Fruit fly (Drosophila melanogaster) whole organism, embryonic: ENCODE data around the gene Jhbp11.

Source experiments
- ATbp ChIP-seq: fragments of 200-800 bp; sonication (Bioruptor generic); optimal IDR thresholded peaks from 2 replicates; lab custom pipeline; 2017; ENCODE audit warnings: missing biosample characterization, mild to moderate bottlenecking, missing genetic modification characterization, missing genetic modification reagents
- Ada2b ChIP-seq: fragments of 200-800 bp; sonication (Bioruptor generic); IDR thresholded peaks from 2 replicates; pipeline ENCODE4 v1.3.6; 2022; ENCODE audit warnings: missing biosample characterization, missing genetic modification characterization
- Atf3 ChIP-seq: fragments of 200-800 bp; sonication (Bioruptor generic); optimal IDR thresholded peaks from 3 replicates; lab custom pipeline; 2016; ENCODE audit warnings: missing biosample characterization, missing genetic modification characterization
- CG10147 ChIP-seq: fragments of 200-800 bp; sonication (Bioruptor generic); optimal IDR thresholded peaks from 2 replicates; lab custom pipeline; 2019; ENCODE audit warnings: missing biosample characterization, mild to moderate bottlenecking, missing genetic modification characterization, moderate library complexity
- CG10274 ChIP-seq: fragments of 200-800 bp; sonication (Bioruptor generic); optimal IDR thresholded peaks from 3 replicates; lab custom pipeline; 2017; ENCODE audit warnings: missing biosample characterization, mild to moderate bottlenecking, missing genetic modification characterization
- CG11723 ChIP-seq: fragments of 200-800 bp; sonication (Bioruptor generic); optimal IDR thresholded peaks from 2 replicates; lab custom pipeline; 2017; ENCODE audit warnings: missing biosample characterization, mild to moderate bottlenecking, missing genetic modification characterization
- CG12071 ChIP-seq: fragments of 200-800 bp; sonication (Bioruptor generic); optimal IDR thresholded peaks from 3 replicates; lab custom pipeline; 2018; ENCODE audit warnings: missing biosample characterization, mild to moderate bottlenecking, missing genetic modification characterization
- CG1233 ChIP-seq: fragments of 200-800 bp; sonication (Bioruptor generic); optimal IDR thresholded peaks from 4 replicates; lab custom pipeline; 2018; ENCODE audit warnings: missing biosample characterization, mild to moderate bottlenecking, missing genetic modification characterization
- CG12744 ChIP-seq: fragments of 200-800 bp; sonication (Bioruptor generic); optimal IDR thresholded peaks from 2 replicates; lab custom pipeline; 2016; ENCODE audit warnings: missing biosample characterization, missing genetic modification characterization
- CG1647 ChIP-seq: fragments of 200-800 bp; sonication (Bioruptor generic); optimal IDR thresholded peaks from 3 replicates; lab custom pipeline; 2016; ENCODE audit warnings: missing biosample characterization, missing genetic modification characterization
- CG17385 ChIP-seq: fragments of 200-800 bp; sonication (Bioruptor generic); optimal IDR thresholded peaks from 3 replicates; lab custom pipeline; 2018; ENCODE audit warnings: missing biosample characterization, mild to moderate bottlenecking, missing genetic modification characterization
- CG17612 ChIP-seq: fragments of 200-800 bp; sonication (Bioruptor generic); IDR thresholded peaks from 2 replicates; pipeline ENCODE4 v1.3.6; 2022; ENCODE audit warnings: missing biosample characterization, missing genetic modification characterization
- CG17829 ChIP-seq: fragments of 200-800 bp; optimal IDR thresholded peaks from 2 replicates; lab custom pipeline; 2019; ENCODE audit warnings: missing biosample characterization, mild to moderate bottlenecking, missing genetic modification characterization, moderate library complexity
- CG31365 ChIP-seq: fragments of 200-800 bp; sonication (Bioruptor generic); optimal IDR thresholded peaks from 2 replicates; lab custom pipeline; 2018; ENCODE audit warnings: missing biosample characterization, mild to moderate bottlenecking, missing genetic modification characterization
- CG32767 ChIP-seq: fragments of 200-800 bp; sonication (Bioruptor generic); IDR thresholded peaks from 2 replicates; pipeline ENCODE4 v1.3.6; 2022; ENCODE audit warnings: missing biosample characterization, missing genetic modification characterization
- CG32772 ChIP-seq: fragments of 200-800 bp; sonication (Bioruptor generic); IDR thresholded peaks from 2 replicates; pipeline ENCODE4 v1.3.6; 2022; ENCODE audit warnings: missing biosample characterization, missing genetic modification characterization
- CG33557 ChIP-seq: fragments of 200-800 bp; sonication (Bioruptor generic); optimal IDR thresholded peaks from 2 replicates; lab custom pipeline; 2019; ENCODE audit warnings: missing biosample characterization, mild to moderate bottlenecking, missing genetic modification characterization, moderate library complexity
- CG3838 ChIP-seq: fragments of 200-800 bp; sonication (Bioruptor generic); optimal IDR thresholded peaks from 3 replicates; lab custom pipeline; 2016; ENCODE audit warnings: missing biosample characterization, missing genetic modification characterization
- CG4328 ChIP-seq: fragments of 200-800 bp; sonication (Bioruptor generic); optimal IDR thresholded peaks from 3 replicates; lab custom pipeline; 2017; ENCODE audit warnings: missing biosample characterization, missing genetic modification reagents, missing genetic modification characterization
- CG8944 ChIP-seq: fragments of 200-800 bp; sonication (Bioruptor generic); optimal IDR thresholded peaks from 3 replicates; lab custom pipeline; 2016; ENCODE audit warnings: missing biosample characterization, missing genetic modification characterization
- CG9215 ChIP-seq: fragments of 200-800 bp; sonication (Bioruptor generic); IDR thresholded peaks from 2 replicates; pipeline ENCODE4 v1.3.6; 2022; ENCODE audit warnings: missing biosample characterization, missing genetic modification characterization
- CTCF ChIP-seq: fragments of 200-800 bp; sonication (Bioruptor generic); optimal IDR thresholded peaks from 2 replicates; lab custom pipeline; 2017; ENCODE audit warnings: missing biosample characterization, mild to moderate bottlenecking, missing genetic modification characterization, moderate library complexity
- D19B ChIP-seq: fragments of 200-800 bp; sonication (Bioruptor generic); optimal IDR thresholded peaks from 2 replicates; lab custom pipeline; 2017; ENCODE audit warnings: missing biosample characterization, mild to moderate bottlenecking, missing genetic modification characterization
- Dek ChIP-seq: fragments of 200-800 bp; sonication (Bioruptor generic); optimal IDR thresholded peaks from 3 replicates; lab custom pipeline; 2019; ENCODE audit warnings: missing biosample characterization, mild to moderate bottlenecking, missing genetic modification characterization, moderate library complexity
- GATAe ChIP-seq: fragments of 200-800 bp; sonication (Bioruptor generic); conservative IDR thresholded peaks from 2 replicates; pipeline ENCODE4 v1.3.6; 2022; ENCODE audit warnings: missing biosample characterization, missing genetic modification characterization
- HLH3B ChIP-seq: fragments of 200-800 bp; sonication (Bioruptor generic); IDR thresholded peaks from 2 replicates; pipeline ENCODE4 v1.3.6; 2022; ENCODE audit warnings: missing biosample characterization, missing genetic modification characterization
- Hey ChIP-seq: fragments of 200-800 bp; sonication (Bioruptor generic); optimal IDR thresholded peaks from 3 replicates; lab custom pipeline; 2018; ENCODE audit warnings: missing biosample characterization, mild to moderate bottlenecking, missing genetic modification characterization
- HmgD ChIP-seq: fragments of 200-800 bp; sonication (Bioruptor generic); optimal IDR thresholded peaks from 3 replicates; lab custom pipeline; 2016; ENCODE audit warnings: missing biosample characterization, missing genetic modification characterization
- Mrtf ChIP-seq: fragments of 200-800 bp; sonication (Bioruptor generic); IDR thresholded peaks from 3 replicates; pipeline ENCODE4 v1.3.6; 2022; ENCODE audit warnings: missing biosample characterization, missing genetic modification characterization
- Myb ChIP-seq: fragments of 200-800 bp; sonication (Bioruptor generic); optimal IDR thresholded peaks from 2 replicates; lab custom pipeline; 2016; ENCODE audit warnings: missing biosample characterization, missing genetic modification characterization
- Nf-YC ChIP-seq: fragments of 200-800 bp; optimal IDR thresholded peaks from 3 replicates; lab custom pipeline; 2019; ENCODE audit warnings: missing biosample characterization, mild to moderate bottlenecking, missing genetic modification characterization, moderate library complexity
- Oaz ChIP-seq: fragments of 200-800 bp; sonication (Bioruptor generic); IDR thresholded peaks from 2 replicates; pipeline ENCODE4 v1.3.6; 2022; ENCODE audit warnings: missing biosample characterization, missing genetic modification characterization
- Ptx1 ChIP-seq: fragments of 200-800 bp; sonication (Bioruptor generic); IDR thresholded peaks from 2 replicates; pipeline ENCODE4 v1.3.6; 2022; ENCODE audit warnings: missing biosample characterization, missing genetic modification characterization
- Sox102F ChIP-seq: fragments of 200-800 bp; sonication (Bioruptor generic); optimal IDR thresholded peaks from 2 replicates; lab custom pipeline; 2018; ENCODE audit warnings: missing biosample characterization, mild to moderate bottlenecking, missing genetic modification characterization, moderate library complexity
- ab ChIP-seq: fragments of 200-800 bp; sonication (Bioruptor generic); optimal IDR thresholded peaks from 2 replicates; lab custom pipeline; 2016; ENCODE audit warnings: missing biosample characterization, missing genetic modification characterization
- ac ChIP-seq: fragments of 200-800 bp; sonication (Bioruptor generic); optimal IDR thresholded peaks from 3 replicates; lab custom pipeline; 2017; ENCODE audit warnings: missing biosample characterization, mild to moderate bottlenecking, missing genetic modification characterization
- chm ChIP-seq: fragments of 200-800 bp; sonication (Bioruptor generic); IDR thresholded peaks from 2 replicates; pipeline ENCODE4 v1.3.6; 2022; ENCODE audit warnings: missing biosample characterization, missing genetic modification characterization
- dmrt11E ChIP-seq: fragments of 200-800 bp; sonication (Bioruptor generic); optimal IDR thresholded peaks from 3 replicates; lab custom pipeline; 2018; ENCODE audit warnings: missing biosample characterization, mild to moderate bottlenecking, missing genetic modification characterization, moderate library complexity
- exex ChIP-seq: fragments of 200-800 bp; sonication (Bioruptor generic); optimal IDR thresholded peaks from 4 replicates; lab custom pipeline; 2018; ENCODE audit warnings: missing biosample characterization, mild to moderate bottlenecking, missing genetic modification characterization, moderate library complexity
- hb ChIP-seq: fragments of 200-800 bp; sonication (Bioruptor generic); IDR thresholded peaks from 3 replicates; pipeline ENCODE4 v1.3.6; 2022; ENCODE audit warnings: missing biosample characterization, missing genetic modification characterization; ENCODE audit not compliant: partially characterized antibody
- lola ChIP-seq, 3 experiments: fragments of >200 bp in 2 of 3; fragments of 200-800 bp in 1 of 3; sonication (Bioruptor generic) in 1 of 3; optimal IDR thresholded peaks; 2 replicates each; lab custom pipeline; 2017 to 2019; ENCODE audit warnings: missing biosample characterization in 3 of 3, missing genetic modification characterization in 3 of 3, mild to moderate bottlenecking in 1 of 3, moderate library complexity in 1 of 3
- mirr ChIP-seq: fragments of 200-800 bp; sonication (Bioruptor generic); optimal IDR thresholded peaks from 3 replicates; lab custom pipeline; 2018; ENCODE audit warnings: missing biosample characterization, mild to moderate bottlenecking, missing genetic modification characterization
- peb ChIP-seq: fragments of 200-800 bp; sonication (Bioruptor generic); IDR thresholded peaks from 2 replicates; pipeline ENCODE4 v1.3.6; 2022; ENCODE audit warnings: missing biosample characterization, missing genetic modification characterization
- pzg ChIP-seq: fragments of 200-800 bp; sonication (Bioruptor generic); optimal IDR thresholded peaks from 3 replicates; lab custom pipeline; 2018; ENCODE audit warnings: missing biosample characterization, mild to moderate bottlenecking, missing genetic modification characterization, moderate library complexity
- run ChIP-seq: fragments of 200-800 bp; sonication (Bioruptor generic); optimal IDR thresholded peaks from 3 replicates; lab custom pipeline; 2018; ENCODE audit warnings: missing biosample characterization, mild to moderate bottlenecking, missing genetic modification characterization
- tin ChIP-seq: fragments of 200-800 bp; sonication (Bioruptor generic); optimal IDR thresholded peaks from 3 replicates; lab custom pipeline; 2016; ENCODE audit warnings: missing biosample characterization, missing genetic modification characterization
- tll ChIP-seq, 2 experiments: fragments of 200-800 bp in 1 of 2; fragments of >200 bp in 1 of 2; sonication (Bioruptor generic) in 1 of 2; optimal IDR thresholded peaks; 2 replicates each; lab custom pipeline; 2017 to 2019; ENCODE audit warnings: missing biosample characterization in 2 of 2, missing genetic modification characterization in 2 of 2, mild to moderate bottlenecking in 1 of 2, moderate library complexity in 1 of 2
- toy ChIP-seq: fragments of 200-800 bp; sonication (Bioruptor generic); IDR thresholded peaks from 2 replicates; pipeline ENCODE4 v1.3.6; 2022; ENCODE audit warnings: missing biosample characterization, missing genetic modification characterization
- tup ChIP-seq: fragments of 200-800 bp; sonication (Bioruptor generic); optimal IDR thresholded peaks from 2 replicates; lab custom pipeline; 2016; ENCODE audit warnings: missing biosample characterization, mild to moderate bottlenecking, missing genetic modification characterization, moderate library complexity
- wdn ChIP-seq: fragments of 200-800 bp; sonication (Bioruptor generic); IDR thresholded peaks from 2 replicates; pipeline ENCODE4 v1.3.6; 2022; ENCODE audit warnings: missing biosample characterization, missing genetic modification characterization

Jhbp11 gene

DNA sequence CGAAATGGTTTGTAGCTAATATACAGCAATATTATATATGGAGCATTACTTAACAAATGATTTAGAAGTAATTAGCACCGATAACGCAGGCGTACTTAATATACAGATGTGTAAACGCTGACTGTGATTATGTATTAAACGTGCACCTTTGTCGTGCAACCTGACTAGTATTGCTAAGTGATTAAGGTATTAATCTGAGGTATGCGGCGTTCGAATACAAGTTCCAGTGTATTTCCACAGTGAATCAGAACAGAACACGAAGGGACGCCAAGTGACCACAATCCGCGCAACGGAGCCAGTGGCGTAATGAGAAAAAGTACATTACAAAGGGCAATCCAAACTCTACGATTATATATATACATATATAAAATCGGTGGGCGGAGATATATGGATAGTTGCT lies 36.9 kb upstream of the Jhbp11 start, which contains the start of gene Nep5:
TSS of gene Nep5 (minus strand) at position 101 of the 400 bp plus-strand sequence.
- no peak for TF ChIP-seq CG10274 (GFP tag; lab: Kevin White, UChicago)
- TF ChIP-seq Atf3 (GFP tag; lab: Kevin White, UChicago) = no peak
- no peak for TF ChIP-seq Myb (GFP tag; lab: Kevin White, UChicago)
- TF ChIP-seq CG32767 (GFP tag; lab: Robert Waterston, UW) = no peak
- TF ChIP-seq exex = no peak
- TF ChIP-seq tin (GFP tag; lab: Kevin White, UChicago) = no peak
- TF ChIP-seq CG11723 = no peak
- no peak for TF ChIP-seq CG32772 (GFP tag; lab: Robert Waterston, UW)
- no peak for TF ChIP-seq CG31365 (tag; lab: Kevin White, UChicago)
- TF ChIP-seq wdn (GFP tag; lab: Robert Waterston, UW) = no peak
- no peak for TF ChIP-seq CG12744
- no peak for TF ChIP-seq CG4328
- TF ChIP-seq CG17829 (tag; lab: Kevin White, UChicago) = no peak
- TF ChIP-seq CG9215 (GFP tag; lab: Robert Waterston, UW) = no peak
- no peak for TF ChIP-seq ab (GFP tag; lab: Kevin White, UChicago)
- no peak for TF ChIP-seq HLH3B (GFP tag; lab: Robert Waterston, UW)
- no peak for TF ChIP-seq mirr
- TF ChIP-seq CG17612 (GFP tag; lab: Robert Waterston, UW) = no peak
- no peak for TF ChIP-seq Sox102F (GFP tag; lab: Kevin White, UChicago)
- no peak for TF ChIP-seq ATbp (GFP tag; lab: Kevin White, UChicago)

DNA sequence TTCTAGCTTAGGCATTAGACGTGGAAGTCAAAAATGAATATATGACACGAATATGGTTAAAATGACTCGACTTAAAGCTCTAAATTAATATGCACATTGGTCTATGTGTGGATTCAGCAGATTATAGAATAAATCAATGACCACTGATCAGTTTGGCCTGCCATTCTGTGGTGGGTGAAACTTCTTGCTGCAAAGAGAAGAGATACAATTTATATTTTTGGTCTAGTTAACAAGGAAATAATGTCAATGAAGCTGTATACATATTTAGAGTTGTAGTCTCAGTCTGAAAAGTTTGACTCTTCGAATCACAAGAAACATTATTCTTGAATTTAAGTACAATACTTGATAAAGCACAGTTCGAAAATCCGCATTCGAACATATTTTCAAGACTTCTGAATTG lies 35.9 kb upstream of the Jhbp11 start, which contains the start of gene CG43935:
TSS of gene CG43935 (plus strand) at position 301 of the 400 bp plus-strand sequence.
- no peak for TF ChIP-seq run
- no peak for TF ChIP-seq hb (GFP tag; lab: Robert Waterston, UW)
- TF ChIP-seq Mrtf (GFP tag; lab: Robert Waterston, UW) = no peak
- TF ChIP-seq CG33557 (GFP tag; lab: Kevin White, UChicago) = no peak
- TF ChIP-seq D19B (GFP tag; lab: Kevin White, UChicago) = no peak
- TF ChIP-seq, all 482 proteins: peak for 0

dm6 chr3R:27067362-27067761 lies 33.7 kb upstream of the Jhbp11 start:
- TF ChIP-seq tll (GFP tag; optimal IDR thresholded peaks at IDR 0.05; lab: Kevin White, UChicago) = no peak
- no peak for TF ChIP-seq peb
- no peak for TF ChIP-seq chm (GFP tag; lab: Robert Waterston, UW)
- TF ChIP-seq CG3838 = no peak
- TF ChIP-seq toy = no peak
- TF ChIP-seq CG10147 (GFP tag; lab: Kevin White, UChicago) = no peak
- TF ChIP-seq CG1647 (GFP tag; lab: Kevin White, UChicago) = no peak
- TF ChIP-seq Dek = no peak
- TF ChIP-seq Oaz (GFP tag; lab: Robert Waterston, UW) = no peak
- no peak for TF ChIP-seq tup
- peak; percentile 7 for TF ChIP-seq CG17385 (GFP tag; lab: Kevin White, UChicago)
- TF ChIP-seq lola (GFP tag; optimal IDR thresholded peaks at IDR 0.05; lab: Kevin White, UChicago) = no peak
- TF ChIP-seq CG31365 (tag; lab: Kevin White, UChicago) = no peak
- no peak for TF ChIP-seq HmgD (GFP tag; lab: Kevin White, UChicago)
- no peak for TF ChIP-seq Ptx1 (GFP tag; lab: Robert Waterston, UW)
- TF ChIP-seq pzg (GFP tag; lab: Kevin White, UChicago) = no peak
- TF ChIP-seq Nf-YC (tag; lab: Kevin White, UChicago) = no peak
- TF ChIP-seq GATAe = no peak
- no peak for TF ChIP-seq ac (GFP tag; lab: Kevin White, UChicago)
- no peak for TF ChIP-seq Ada2b
- no peak for TF ChIP-seq dmrt11E (tag; lab: Kevin White, UChicago)
- TF ChIP-seq CG12071 (GFP tag; lab: Kevin White, UChicago) = peak; percentile 24
- no peak for TF ChIP-seq Hey (tag; lab: Kevin White, UChicago)
- peak; percentile 3 for TF ChIP-seq CG1233 (GFP tag; lab: Kevin White, UChicago)
- no peak for TF ChIP-seq CTCF
- no peak for TF ChIP-seq CG8944 (GFP tag; lab: Kevin White, UChicago)
